Worm (Caenorhabditis elegans): ENCODE data around the gene clec-175.

DNA sequence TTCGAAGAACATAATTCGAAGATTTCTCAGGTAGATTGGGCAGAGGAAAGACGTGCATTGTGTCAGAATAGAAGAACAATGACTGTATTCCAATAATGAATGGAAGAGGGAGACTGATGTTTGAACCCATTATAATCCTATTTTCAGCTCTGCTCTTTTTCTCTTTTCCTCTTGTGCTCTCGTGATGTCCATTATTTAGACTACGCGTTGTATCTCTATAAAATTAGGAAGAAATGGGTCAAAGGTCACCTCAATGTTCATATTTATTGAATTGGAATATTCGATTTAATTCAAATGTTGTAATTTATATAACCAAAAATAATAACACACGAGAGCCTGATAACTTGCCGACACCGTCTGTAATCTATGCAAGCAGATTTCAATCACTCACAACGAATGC, 17.1 kb downstream of the clec-175 start, which contains the start of gene fbxb-74:
- TF ChIP-seq F13C5.2 (tag; optimal IDR thresholded peaks at IDR 0.05): no peak
- no peak for TF ChIP-seq tbx-37 (GFP tag; conservative IDR thresholded peaks at IDR 0.05)
- TF ChIP-seq ets-7 (tag; optimal IDR thresholded peaks at IDR 0.05): no peak
- TF ChIP-seq ceh-13 (GFP tag; optimal IDR thresholded peaks at IDR 0.05): no peak
- no peak for TF ChIP-seq ama-1 (optimal IDR thresholded peaks at IDR 0.05)
- no peak for TF ChIP-seq aly-1 (tag; optimal IDR thresholded peaks at IDR 0.05)
- TF ChIP-seq hmg-4 (GFP tag; optimal IDR thresholded peaks at IDR 0.05): no peak
- TF ChIP-seq tra-4 (tag; optimal IDR thresholded peaks at IDR 0.05): no peak
- no peak for TF ChIP-seq hmbx-1 (tag; optimal IDR thresholded peaks at IDR 0.05)

All from whole organism, early embryonic.